Worm (Caenorhabditis elegans): ENCODE measurements around the gene fos-1.

Gene fos-1

ce11 chrV:5972582-5972981 is 30.8 kb upstream of the fos-1 start:
- TF ChIP-seq dve-1 (tag; optimal IDR thresholded peaks at IDR 0.05) (no peak), ceh-19 (GFP tag; optimal IDR thresholded peaks at IDR 0.05) (no peak), elt-2 (tag; optimal IDR thresholded peaks at IDR 0.05) (no peak), pha-4 (tag; optimal IDR thresholded peaks at IDR 0.05) (no peak), gmeb-2 (tag; optimal IDR thresholded peaks at IDR 0.05) (no peak), C08G9.2 (tag; optimal IDR thresholded peaks at IDR 0.05) (no peak), hlh-13 (GFP tag; optimal IDR thresholded peaks at IDR 0.05) (no peak)

ce11 chrV:5973713-5974112 is 29.7 kb upstream of the fos-1 start:
- no peak for TF ChIP-seq ceh-2 (tag; optimal IDR thresholded peaks at IDR 0.05)
- TF ChIP-seq T23F11.4 (GFP tag; optimal IDR thresholded peaks at IDR 0.05): no peak
- TF ChIP-seq nhr-11 (tag; optimal IDR thresholded peaks at IDR 0.05): no peak
- TF ChIP-seq ceh-6 (GFP tag; optimal IDR thresholded peaks at IDR 0.05): no peak
- no peak for TF ChIP-seq dve-1 (tag; optimal IDR thresholded peaks at IDR 0.05)
- no peak for TF ChIP-seq ttx-3 (tag; optimal IDR thresholded peaks at IDR 0.05)
- TF ChIP-seq pha-2 (tag; optimal IDR thresholded peaks at IDR 0.05): no peak
- TF ChIP-seq sdc-2 (tag; optimal IDR thresholded peaks at IDR 0.05): no peak
- no peak for TF ChIP-seq hlh-8 (tag; optimal IDR thresholded peaks at IDR 0.05)
- no peak for TF ChIP-seq ceh-19 (GFP tag; optimal IDR thresholded peaks at IDR 0.05)
- TF ChIP-seq hlh-30 (tag; optimal IDR thresholded peaks at IDR 0.05; ENCODE audit: insufficient read depth): no peak
- TF ChIP-seq che-1 (tag; optimal IDR thresholded peaks at IDR 0.05): no peak
- TF ChIP-seq sox-4 (tag; optimal IDR thresholded peaks at IDR 0.05): no peak
- no peak for TF ChIP-seq ceh-18 (tag; optimal IDR thresholded peaks at IDR 0.05)
- TF ChIP-seq gmeb-2 (tag; optimal IDR thresholded peaks at IDR 0.05): no peak
- no peak for TF ChIP-seq K02D7.2 (tag; optimal IDR thresholded peaks at IDR 0.05)
- no peak for TF ChIP-seq ceh-22 (tag; optimal IDR thresholded peaks at IDR 0.05)
- TF ChIP-seq ztf-16 (tag; optimal IDR thresholded peaks at IDR 0.05): no peak

ce11 chrV:5975724-5976123 is 27.7 kb upstream of the fos-1 start, which contains the start of gene acy-2:
acy-2 (plus strand) TSS chrV:5976024.
- TF ChIP-seq F13H6.1 (tag; optimal IDR thresholded peaks at IDR 0.05) (no peak), fax-1 (tag; optimal IDR thresholded peaks at IDR 0.05) (no peak), ceh-45 (GFP tag; IDR thresholded peaks at IDR 0.05) (no peak), ceh-2 (tag; optimal IDR thresholded peaks at IDR 0.05) (no peak), ceh-24 (tag; optimal IDR thresholded peaks at IDR 0.05) (no peak), hlh-30 (tag; optimal IDR thresholded peaks at IDR 0.05; ENCODE audit: insufficient read depth) (no peak), unc-42 (tag; optimal IDR thresholded peaks at IDR 0.05) (no peak), ceh-6 (GFP tag; optimal IDR thresholded peaks at IDR 0.05) (no peak), ceh-14 (tag; optimal IDR thresholded peaks at IDR 0.05) (no peak), ceh-34 (tag; optimal IDR thresholded peaks at IDR 0.05) (no peak), tbx-7 (tag; optimal IDR thresholded peaks at IDR 0.05) (no peak), odd-2 (tag; optimal IDR thresholded peaks at IDR 0.05) (no peak), dve-1 (tag; optimal IDR thresholded peaks at IDR 0.05) (no peak), fkh-10 (GFP tag; optimal IDR thresholded peaks at IDR 0.05) (no peak), ets-4 (tag; optimal IDR thresholded peaks at IDR 0.05) (no peak), T23F11.4 (GFP tag; optimal IDR thresholded peaks at IDR 0.05) (no peak), unc-55 (GFP tag; optimal IDR thresholded peaks at IDR 0.05) (no peak), nfya-1 (tag; optimal IDR thresholded peaks at IDR 0.05) (no peak), pha-4 (tag; optimal IDR thresholded peaks at IDR 0.05) (no peak)

ce11 chrV:5982722-5983121 is 20.7 kb upstream of the fos-1 start:
- peak; percentile 36 for TF ChIP-seq pax-1 (tag; optimal IDR thresholded peaks at IDR 0.05)
- TF ChIP-seq nhr-232 (tag; optimal IDR thresholded peaks at IDR 0.05): no peak
